Worm (Caenorhabditis elegans) whole organism, L1 larva: Measurements from ENCODE around the gene syx-16.

Experiments
- C04F5.9 ChIP-seq: sonication (generic microtip); optimal IDR thresholded peaks from 2 replicates; lab custom pipeline; 2016; ENCODE audit warnings: missing genetic modification characterization, missing compliant biosample characterization
- C34B4.2 ChIP-seq: sonication (generic microtip); optimal IDR thresholded peaks from 2 replicates; lab custom pipeline; 2017; ENCODE audit warnings: mild to moderate bottlenecking, missing genetic modification characterization, missing compliant biosample characterization
- Y116A8C.19 ChIP-seq: sonication (generic microtip); optimal IDR thresholded peaks from 2 replicates; lab custom pipeline; 2016; ENCODE audit warnings: missing compliant biosample characterization, missing genetic modification characterization, borderline replicate concordance
- aha-1 ChIP-seq: fragments of 150-350 bp; optimal IDR thresholded peaks from 2 replicates; lab custom pipeline; 2014; ENCODE audit warnings: missing biosample characterization, missing genetic modification characterization
- alr-1 ChIP-seq: fragments of 200-800 bp; sonication (Bioruptor generic); optimal IDR thresholded peaks from 2 replicates; lab custom pipeline; 2018; ENCODE audit warnings: borderline replicate concordance, mild to moderate bottlenecking, missing genetic modification characterization, missing compliant biosample characterization
- blmp-1 ChIP-seq: fragments of 150-350 bp; optimal IDR thresholded peaks from 2 replicates; lab custom pipeline; 2014; ENCODE audit warnings: missing biosample characterization, missing genetic modification characterization
- ceh-63 ChIP-seq: fragments of 200-800 bp; sonication (Bioruptor generic); optimal IDR thresholded peaks from 2 replicates; lab custom pipeline; 2018; ENCODE audit warnings: mild to moderate bottlenecking, missing genetic modification characterization, missing compliant biosample characterization
- ceh-88 ChIP-seq: fragments of 200-800 bp; sonication (Bioruptor generic); IDR thresholded peaks from 2 replicates; pipeline ENCODE4 v1.3.6; 2022; ENCODE audit warnings: missing genetic modification characterization, missing compliant biosample characterization
- ceh-90 ChIP-seq: sonication (generic microtip); optimal IDR thresholded peaks from 2 replicates; lab custom pipeline; 2016; ENCODE audit warnings: missing genetic modification characterization, missing compliant biosample characterization
- dpl-1 ChIP-seq, 3 experiments: fragments of 150-350 bp in 2 of 3; sonication (generic microtip) in 1 of 3; optimal IDR thresholded peaks; 2 replicates each; lab custom pipeline; 2014 to 2017; ENCODE audit warnings: missing biosample characterization in 3 of 3, missing genetic modification characterization in 3 of 3, missing genetic modification reagents in 3 of 3
- efl-1 ChIP-seq, 4 experiments: fragments of 150-350 bp; optimal IDR thresholded peaks in 3 of 4; peaks in 1 of 4; 1 replicate in 1 of 4; 2 replicates in 3 of 4; lab custom pipeline; 2014; ENCODE audit warnings: missing biosample characterization in 2 of 4, missing genetic modification characterization in 2 of 4, missing genetic modification reagents in 2 of 4
- elt-2 ChIP-seq: sonication (generic microtip); optimal IDR thresholded peaks from 2 replicates; lab custom pipeline; 2016; ENCODE audit warnings: missing genetic modification characterization, mild to moderate bottlenecking, inconsistent platforms, missing compliant biosample characterization, missing genetic modification reagents
- fkh-10 ChIP-seq: sonication (generic microtip); optimal IDR thresholded peaks from 2 replicates; lab custom pipeline; 2017; ENCODE audit warnings: missing biosample characterization, missing genetic modification reagents, missing genetic modification characterization
- fkh-4 ChIP-seq: sonication (generic microtip); optimal IDR thresholded peaks from 2 replicates; lab custom pipeline; 2016; ENCODE audit warnings: missing compliant biosample characterization, missing genetic modification characterization, borderline replicate concordance
- fkh-8 ChIP-seq: sonication (generic microtip); optimal IDR thresholded peaks from 2 replicates; lab custom pipeline; 2016; ENCODE audit warnings: mild to moderate bottlenecking, missing genetic modification characterization, missing compliant biosample characterization
- grh-1 ChIP-seq: fragments of 200-800 bp; sonication (Bioruptor generic); IDR thresholded peaks from 2 replicates; pipeline ENCODE4 v1.3.6; 2022; ENCODE audit warnings: missing genetic modification reagents, missing genetic modification characterization, missing compliant biosample characterization
- hlh-4 ChIP-seq: sonication (generic microtip); optimal IDR thresholded peaks from 2 replicates; lab custom pipeline; 2016; ENCODE audit warnings: mild to moderate bottlenecking, missing genetic modification characterization, missing compliant biosample characterization
- hpl-2 ChIP-seq: fragments of 150-350 bp; optimal IDR thresholded peaks from 2 replicates; lab custom pipeline; 2014; ENCODE audit warnings: missing biosample characterization, missing genetic modification reagents, missing genetic modification characterization
- irx-1 ChIP-seq: sonication (generic microtip); optimal IDR thresholded peaks from 2 replicates; lab custom pipeline; 2016; ENCODE audit warnings: missing genetic modification characterization, missing compliant biosample characterization
- isw-1 ChIP-seq: fragments of 200-800 bp; sonication (Bioruptor generic); IDR thresholded peaks from 2 replicates; pipeline ENCODE4 v1.3.6; 2022; ENCODE audit warnings: missing genetic modification characterization, missing compliant biosample characterization
- lin-13 ChIP-seq: fragments of 150-350 bp; optimal IDR thresholded peaks from 2 replicates; lab custom pipeline; 2014; ENCODE audit warnings: missing biosample characterization, missing genetic modification reagents, missing genetic modification characterization
- lin-14 ChIP-seq: fragments of 200-800 bp; sonication (Bioruptor generic); optimal IDR thresholded peaks from 2 replicates; lab custom pipeline; 2018; ENCODE audit warnings: mild to moderate bottlenecking, missing genetic modification characterization, moderate library complexity, missing compliant biosample characterization
- lin-15B ChIP-seq: fragments of 150-350 bp; sonication (generic microtip); optimal IDR thresholded peaks from 3 replicates; lab custom pipeline; 2014; ENCODE audit warnings: missing biosample characterization, missing genetic modification characterization
- lin-39 ChIP-seq: fragments of 150-350 bp; optimal IDR thresholded peaks from 2 replicates; lab custom pipeline; 2014; ENCODE audit warnings: missing biosample characterization, missing genetic modification reagents, missing genetic modification characterization
- lir-3 ChIP-seq: sonication (generic microtip); optimal IDR thresholded peaks from 2 replicates; lab custom pipeline; 2016; ENCODE audit warnings: mild to moderate bottlenecking, missing genetic modification characterization, moderate library complexity, missing compliant biosample characterization; ENCODE audit not compliant: poor library complexity
- lsy-2 ChIP-seq, 2 experiments: fragments of 150-350 bp; optimal IDR thresholded peaks; 2 replicates each; lab custom pipeline; 2014; ENCODE audit warnings: missing biosample characterization in 2 of 2, missing genetic modification characterization in 2 of 2
- mdl-1 ChIP-seq, 2 experiments: fragments of 150-350 bp; optimal IDR thresholded peaks; 2 replicates each; lab custom pipeline; 2014 to 2017; ENCODE audit warnings: missing biosample characterization in 2 of 2, missing genetic modification characterization in 2 of 2, inconsistent platforms in 1 of 2
- nhr-11 ChIP-seq: fragments of 150-350 bp; optimal IDR thresholded peaks from 2 replicates; lab custom pipeline; 2014; ENCODE audit warnings: missing biosample characterization, missing genetic modification characterization
- nhr-19 ChIP-seq: fragments of 200-800 bp; sonication (Bioruptor generic); conservative IDR thresholded peaks from 2 replicates; pipeline ENCODE4 v1.3.6; 2022; ENCODE audit warnings: missing genetic modification characterization, missing compliant biosample characterization
- nhr-47 ChIP-seq: sonication (generic microtip); optimal IDR thresholded peaks from 2 replicates; lab custom pipeline; 2016; ENCODE audit warnings: mild to moderate bottlenecking, missing genetic modification characterization, moderate library complexity, missing compliant biosample characterization
- nhr-71 ChIP-seq: sonication (generic microtip); optimal IDR thresholded peaks from 2 replicates; lab custom pipeline; 2016; ENCODE audit warnings: mild to moderate bottlenecking, missing genetic modification characterization, moderate library complexity, missing compliant biosample characterization
- nhr-76 ChIP-seq: sonication (generic microtip); optimal IDR thresholded peaks from 2 replicates; lab custom pipeline; 2017; ENCODE audit warnings: missing biosample characterization, missing genetic modification characterization
- nhr-77 ChIP-seq: fragments of 150-350 bp; optimal IDR thresholded peaks from 2 replicates; lab custom pipeline; 2014; ENCODE audit warnings: missing biosample characterization, missing genetic modification characterization
- nhr-84 ChIP-seq: sonication (generic microtip); optimal IDR thresholded peaks from 2 replicates; lab custom pipeline; 2017; ENCODE audit warnings: missing biosample characterization, missing genetic modification characterization
- nhr-85 ChIP-seq: sonication (generic microtip); peaks from one replicate; lab custom pipeline; 2016; ENCODE audit warnings: missing genetic modification characterization, inconsistent platforms, missing compliant biosample characterization
- nhr-90 ChIP-seq: sonication (generic microtip); optimal IDR thresholded peaks from 2 replicates; lab custom pipeline; 2016; ENCODE audit warnings: mild to moderate bottlenecking, missing genetic modification characterization, missing compliant biosample characterization; ENCODE audit not compliant: poor library complexity
- pqm-1 ChIP-seq: sonication (generic microtip); optimal IDR thresholded peaks from 3 replicates; lab custom pipeline; 2017; ENCODE audit warnings: missing biosample characterization, missing genetic modification characterization
- snpc-4 ChIP-seq: fragments of 150-350 bp; optimal IDR thresholded peaks from 2 replicates; lab custom pipeline; 2014; ENCODE audit warnings: missing biosample characterization, missing genetic modification characterization
- snu-23 ChIP-seq: sonication (generic microtip); optimal IDR thresholded peaks from 2 replicates; lab custom pipeline; 2016; ENCODE audit warnings: missing genetic modification characterization, missing compliant biosample characterization
- sptf-1 ChIP-seq: fragments of 150-350 bp; optimal IDR thresholded peaks from 2 replicates; lab custom pipeline; 2014; ENCODE audit warnings: missing biosample characterization, missing genetic modification characterization
- tbx-2 ChIP-seq: sonication (generic microtip); optimal IDR thresholded peaks from 2 replicates; lab custom pipeline; 2016; ENCODE audit warnings: missing genetic modification characterization, missing compliant biosample characterization
- tlp-1 ChIP-seq: fragments of 150-350 bp; optimal IDR thresholded peaks from 2 replicates; lab custom pipeline; 2014; ENCODE audit warnings: missing biosample characterization, missing genetic modification characterization
- unc-30 ChIP-seq: sonication (generic microtip); optimal IDR thresholded peaks from 2 replicates; lab custom pipeline; 2017; ENCODE audit warnings: missing biosample characterization, missing genetic modification characterization
- unc-86 ChIP-seq: sonication (generic microtip); optimal IDR thresholded peaks from 2 replicates; lab custom pipeline; 2016; ENCODE audit warnings: missing genetic modification characterization, missing compliant biosample characterization
- xbp-1 ChIP-seq: sonication (generic microtip); optimal IDR thresholded peaks from 2 replicates; lab custom pipeline; 2016; ENCODE audit warnings: missing genetic modification characterization, missing compliant biosample characterization
- zag-1 ChIP-seq: fragments of 150-350 bp; optimal IDR thresholded peaks from 2 replicates; lab custom pipeline; 2014; ENCODE audit warnings: missing biosample characterization, missing genetic modification characterization
- zip-4 ChIP-seq: fragments of 200-800 bp; sonication (Bioruptor generic); optimal IDR thresholded peaks from 2 replicates; lab custom pipeline; 2018; ENCODE audit warnings: mild to moderate bottlenecking, missing genetic modification characterization, moderate library complexity, missing compliant biosample characterization
- ztf-4 ChIP-seq: fragments of 150-350 bp; optimal IDR thresholded peaks from 2 replicates; lab custom pipeline; 2014; ENCODE audit warnings: missing biosample characterization, missing genetic modification characterization

Gene syx-16

DNA sequence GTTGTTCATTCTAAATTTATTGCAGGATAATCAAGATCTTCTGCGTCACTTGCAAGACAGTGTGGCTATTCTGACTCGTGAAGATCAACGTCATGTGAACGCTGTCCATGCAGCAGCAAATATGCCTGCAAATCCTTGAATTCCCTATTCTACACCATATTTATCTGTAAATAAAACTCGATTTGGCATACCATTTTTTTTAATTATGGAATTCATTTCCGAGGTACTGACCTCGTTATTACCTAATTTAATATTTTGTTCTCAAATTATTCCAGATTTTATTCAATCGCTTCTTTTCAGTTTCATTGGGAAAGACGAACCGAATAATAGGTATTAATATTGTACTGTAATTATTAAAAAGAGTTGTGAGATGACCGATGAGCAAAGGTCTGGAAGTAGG lies 35.3 kb downstream of the syx-16 start, which contains the start of gene cid-1:
Gene cid-1 (plus strand): TSS at position 301 of the 400 bp plus-strand sequence.
- no peak for TF ChIP-seq ztf-4 (tag; lab: Kevin White, UChicago)
- no peak for TF ChIP-seq sptf-1 (tag; lab: Kevin White, UChicago)
- TF ChIP-seq nhr-85 (tag; lab: Kevin White, UChicago): no peak
- TF ChIP-seq xbp-1 (tag; lab: Kevin White, UChicago): no peak

DNA sequence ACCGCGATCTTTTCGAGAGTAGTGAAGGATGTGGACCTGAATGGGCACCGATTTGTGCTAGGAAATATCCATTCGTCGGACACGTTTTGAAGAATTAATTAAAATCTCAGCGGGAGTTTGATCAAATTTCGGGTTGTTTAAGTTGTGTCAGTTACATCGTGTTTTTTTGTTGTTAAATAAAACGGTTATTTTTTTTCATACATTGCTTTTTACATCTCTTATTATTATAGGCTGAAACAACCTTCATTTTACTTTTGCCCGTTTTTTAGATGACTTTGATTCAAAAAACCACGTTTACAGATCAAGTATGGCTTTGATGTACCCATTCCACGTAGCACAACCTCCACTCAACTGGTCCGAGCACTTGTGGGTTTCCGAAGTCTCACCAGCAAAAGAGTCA lies 35.8 kb downstream of the syx-16 start, which contains the start of gene emb-1:
Gene emb-1 (plus strand): TSS at position 301 of the 400 bp plus-strand sequence.
- no peak for TF ChIP-seq ceh-88 (GFP tag; lab: Robert Waterston, UW)
- no peak for TF ChIP-seq unc-86 (tag; lab: Kevin White, UChicago)
- no peak for TF ChIP-seq snu-23 (GFP tag; lab: Kevin White, UChicago)
- no peak for TF ChIP-seq zag-1 (tag; lab: Kevin White, UChicago)
- no peak for TF ChIP-seq C34B4.2 (tag; lab: Kevin White, UChicago)
- no peak for TF ChIP-seq irx-1 (tag; lab: Kevin White, UChicago)
- TF ChIP-seq hlh-4 (tag; lab: Kevin White, UChicago): no peak
- TF ChIP-seq unc-30: no peak
- no peak for TF ChIP-seq blmp-1 (tag; lab: Kevin White, UChicago)
- TF ChIP-seq nhr-90 (tag; lab: Kevin White, UChicago): no peak
- no peak for TF ChIP-seq efl-1 (optimal IDR thresholded peaks at IDR 0.05; lab: Kevin White, UChicago)
- no peak for TF ChIP-seq efl-1 (GFP tag; optimal IDR thresholded peaks at IDR 0.05 in 1 of 2; lab: Kevin White, UChicago)
- TF ChIP-seq pqm-1: no peak
- no peak for TF ChIP-seq lin-13 (GFP tag; lab: Kevin White, UChicago)

DNA sequence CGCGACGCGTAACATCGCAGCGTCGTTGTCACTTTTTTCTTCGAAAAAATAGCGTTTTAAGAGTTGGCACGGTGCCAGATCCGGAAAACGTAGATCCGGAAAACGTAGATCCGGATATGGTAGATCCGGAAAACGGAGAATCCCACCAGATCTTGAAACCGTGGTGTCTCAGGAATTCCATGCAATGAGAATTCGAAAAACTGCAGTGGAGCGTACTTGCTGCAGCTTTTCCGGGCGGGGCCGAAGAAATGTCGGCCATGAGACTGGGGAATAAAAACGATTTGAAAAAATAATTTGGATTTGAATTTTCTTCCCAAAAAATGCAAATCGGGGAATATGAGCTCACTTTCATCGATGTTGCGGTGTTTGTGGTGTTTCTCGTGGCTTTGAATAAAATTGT lies 36.4 kb downstream of the syx-16 start, which contains the start of gene K10D2.5:
Gene K10D2.5 (plus strand): TSS at position 251 of the 400 bp plus-strand sequence.
- TF ChIP-seq hpl-2 (GFP tag; lab: Kevin White, UChicago) (peak; percentile 83), isw-1 (GFP tag; lab: Robert Waterston, UW) (peak; percentile 97), fkh-8 (tag; lab: Kevin White, UChicago) (peak; percentile 97), zip-4 (GFP tag; lab: Kevin White, UChicago) (peak; percentile 50), C04F5.9 (tag; lab: Kevin White, UChicago) (peak; percentile 94), lin-14 (GFP tag; lab: Kevin White, UChicago) (peak; percentile 94), nhr-84 (tag; lab: Kevin White, UChicago) (no peak), aha-1 (tag; lab: Kevin White, UChicago) (peak; percentile 57), dpl-1 (GFP tag; optimal IDR thresholded peaks at IDR 0.05; lab: Kevin White, UChicago) (peak; percentile 85 to 88 (median 88)), lin-39 (tag; lab: Kevin White, UChicago) (peak; percentile 71), zag-1 (tag; lab: Kevin White, UChicago) (peak; percentile 14), tlp-1 (tag; lab: Kevin White, UChicago) (no peak), nhr-71 (tag; lab: Kevin White, UChicago) (peak; percentile 97), ceh-63 (peak; percentile 95), lsy-2 (tag; optimal IDR thresholded peaks at IDR 0.05; lab: Kevin White, UChicago) (peak; percentile 91 to 93), nhr-77 (tag; lab: Kevin White, UChicago) (peak; percentile 89), snpc-4 (peak; percentile 84), nhr-90 (tag; lab: Kevin White, UChicago) (peak; percentile 96), nhr-47 (peak; percentile 96), nhr-19 (GFP tag; lab: Robert Waterston, UW) (peak; percentile 95), nhr-76 (tag; lab: Kevin White, UChicago) (no peak), grh-1 (GFP tag; lab: Robert Waterston, UW) (peak; percentile 83), lin-13 (GFP tag; lab: Kevin White, UChicago) (peak; percentile 95), unc-86 (tag; lab: Kevin White, UChicago) (peak; percentile 91), lir-3 (tag; lab: Kevin White, UChicago) (peak; percentile 98), tbx-2 (tag; lab: Kevin White, UChicago) (peak; percentile 96), ceh-90 (tag; lab: Kevin White, UChicago) (peak; percentile 94), elt-2 (tag; lab: Kevin White, UChicago) (peak; percentile 51), fkh-4 (tag; lab: Kevin White, UChicago) (peak; percentile 92), lin-15B (tag; lab: Kevin White, UChicago) (peak; percentile 98), fkh-10 (GFP tag; lab: Kevin White, UChicago) (peak; percentile 65), nhr-85 (tag; lab: Kevin White, UChicago) (peak; percentile 95), mdl-1 (tag; optimal IDR thresholded peaks at IDR 0.05; lab: Kevin White, UChicago) (peak in 1 of 2 experiments; percentile 78), alr-1 (tag; lab: Kevin White, UChicago) (no peak), unc-30 (no peak), Y116A8C.19 (tag; lab: Kevin White, UChicago) (peak; percentile 84), hlh-4 (tag; lab: Kevin White, UChicago) (no peak), nhr-11 (tag; lab: Kevin White, UChicago) (peak; percentile 73)
